Fruit fly (Drosophila melanogaster) whole organism: ENCODE measurements around the gene CG10467.

ENCODE experiments used
- CG8478 ChIP-seq: fragments of >200 bp; optimal IDR thresholded peaks from 2 replicates; lab custom pipeline; 2018; ENCODE audit warnings: inconsistent platforms
- Dll ChIP-seq: fragments of >200 bp; optimal IDR thresholded peaks from 2 replicates; lab custom pipeline; 2017
- psq ChIP-seq: fragments of >200 bp; optimal IDR thresholded peaks from 2 replicates; lab custom pipeline; 2017

- no peak for TF ChIP-seq CG8478 (lab: Kevin White, UChicago)
- TF ChIP-seq psq (lab: Kevin White, UChicago): no peak
- TF ChIP-seq Dll (lab: Kevin White, UChicago): no peak
Observed at dm6 chr3L:6052021-6052420, 42.5 kb downstream of the CG10467 start, which contains the start of gene Jon65Aii.
